Fruit fly (Drosophila melanogaster) whole organism, embryonic: ENCODE results near the gene CG33654.

Source experiments
- ATbp ChIP-seq: fragments of 200-800 bp; sonication (Bioruptor generic); optimal IDR thresholded peaks from 2 replicates; lab custom pipeline; 2017; ENCODE audit warnings: missing biosample characterization, mild to moderate bottlenecking, missing genetic modification characterization, missing genetic modification reagents
- Asciz ChIP-seq: fragments of 200-800 bp; sonication (Bioruptor generic); optimal IDR thresholded peaks from 2 replicates; lab custom pipeline; 2017; ENCODE audit warnings: missing biosample characterization, mild to moderate bottlenecking, missing genetic modification characterization, missing genetic modification reagents
- Atf-2 ChIP-seq: fragments of 200-800 bp; sonication (Bioruptor generic); optimal IDR thresholded peaks from 2 replicates; lab custom pipeline; 2016; ENCODE audit warnings: missing biosample characterization, missing genetic modification characterization
- Blimp-1 ChIP-seq: fragments of 200-800 bp; sonication (Bioruptor generic); optimal IDR thresholded peaks from 3 replicates; lab custom pipeline; 2018; ENCODE audit warnings: missing biosample characterization, missing genetic modification characterization, mild to moderate bottlenecking, moderate library complexity, missing genetic modification reagents
- CG10147 ChIP-seq: fragments of 200-800 bp; sonication (Bioruptor generic); optimal IDR thresholded peaks from 2 replicates; lab custom pipeline; 2019; ENCODE audit warnings: missing biosample characterization, mild to moderate bottlenecking, missing genetic modification characterization, moderate library complexity
- CG12299 ChIP-seq: fragments of 200-800 bp; sonication (Bioruptor generic); optimal IDR thresholded peaks from 2 replicates; lab custom pipeline; 2018; ENCODE audit warnings: missing biosample characterization, mild to moderate bottlenecking, missing genetic modification characterization
- CG12391 ChIP-seq: fragments of 200-800 bp; sonication (Bioruptor generic); optimal IDR thresholded peaks from 3 replicates; lab custom pipeline; 2018; ENCODE audit warnings: missing biosample characterization, mild to moderate bottlenecking, missing genetic modification characterization, moderate library complexity
- CG13624 ChIP-seq: fragments of 200-800 bp; sonication (Bioruptor generic); optimal IDR thresholded peaks from 2 replicates; lab custom pipeline; 2016; ENCODE audit warnings: missing biosample characterization, missing genetic modification characterization
- CG14860 ChIP-seq: fragments of 200-800 bp; sonication (Bioruptor generic); IDR thresholded peaks from 3 replicates; pipeline ENCODE4 v1.3.6; 2022; ENCODE audit warnings: missing biosample characterization, missing genetic modification characterization; ENCODE audit not compliant: partially characterized antibody
- CG15073 ChIP-seq: fragments of 200-800 bp; sonication (Bioruptor generic); optimal IDR thresholded peaks from 2 replicates; lab custom pipeline; 2016; ENCODE audit warnings: missing biosample characterization, missing genetic modification characterization
- CG15269 ChIP-seq: fragments of 200-800 bp; sonication (Bioruptor generic); optimal IDR thresholded peaks from 2 replicates; lab custom pipeline; 2018; ENCODE audit warnings: missing biosample characterization, mild to moderate bottlenecking, missing genetic modification characterization, moderate library complexity
- CG15514 ChIP-seq: fragments of 200-800 bp; sonication (Bioruptor generic); optimal IDR thresholded peaks from 3 replicates; lab custom pipeline; 2017; ENCODE audit warnings: missing biosample characterization, missing genetic modification characterization, mild to moderate bottlenecking, moderate library complexity, missing genetic modification reagents
- CG16779 ChIP-seq: fragments of 200-800 bp; sonication (Bioruptor generic); IDR thresholded peaks from 2 replicates; pipeline ENCODE4 v1.3.6; 2022; ENCODE audit warnings: missing biosample characterization, missing genetic modification characterization
- CG31441 ChIP-seq: fragments of 200-800 bp; sonication (Bioruptor generic); IDR thresholded peaks from 2 replicates; pipeline ENCODE4 v1.3.6; 2022; ENCODE audit warnings: missing biosample characterization, missing genetic modification characterization
- CG33213 ChIP-seq: fragments of 200-800 bp; sonication (Bioruptor generic); optimal IDR thresholded peaks from 3 replicates; lab custom pipeline; 2016; ENCODE audit warnings: missing biosample characterization, missing genetic modification characterization
- CG3407 ChIP-seq: fragments of 200-800 bp; sonication (Bioruptor generic); optimal IDR thresholded peaks from 2 replicates; lab custom pipeline; 2018; ENCODE audit warnings: missing biosample characterization, mild to moderate bottlenecking, missing genetic modification characterization
- CG6813 ChIP-seq: fragments of 200-800 bp; sonication (Bioruptor generic); optimal IDR thresholded peaks from 2 replicates; lab custom pipeline; 2017; ENCODE audit warnings: missing biosample characterization, missing genetic modification characterization, mild to moderate bottlenecking, moderate library complexity, missing genetic modification reagents
- CG7839 ChIP-seq: fragments of 200-800 bp; sonication (Bioruptor generic); optimal IDR thresholded peaks from 3 replicates; lab custom pipeline; 2018; ENCODE audit warnings: missing biosample characterization, mild to moderate bottlenecking, missing genetic modification characterization, moderate library complexity
- CG9797 ChIP-seq: fragments of 200-800 bp; sonication (Bioruptor generic); optimal IDR thresholded peaks from 3 replicates; lab custom pipeline; 2018; ENCODE audit warnings: missing biosample characterization, mild to moderate bottlenecking, missing genetic modification characterization
- CG9817 ChIP-seq: fragments of 200-800 bp; sonication (Bioruptor generic); optimal IDR thresholded peaks from 2 replicates; lab custom pipeline; 2018; ENCODE audit warnings: missing biosample characterization, mild to moderate bottlenecking, missing genetic modification characterization, moderate library complexity
- CoRest ChIP-seq: fragments of 200-800 bp; sonication (Bioruptor generic); optimal IDR thresholded peaks from 3 replicates; lab custom pipeline; 2018; ENCODE audit warnings: missing biosample characterization, mild to moderate bottlenecking, missing genetic modification characterization, moderate library complexity
- Dip3 ChIP-seq: fragments of 200-800 bp; sonication (Bioruptor generic); optimal IDR thresholded peaks from 3 replicates; lab custom pipeline; 2016; ENCODE audit warnings: missing biosample characterization, missing genetic modification characterization
- Eip74EF ChIP-seq, 2 experiments: fragments of 200-800 bp in 1 of 2; fragments of >200 bp in 1 of 2; sonication (Bioruptor generic) in 1 of 2; optimal IDR thresholded peaks; 2 replicates each; lab custom pipeline; 2017 to 2019; ENCODE audit warnings: missing biosample characterization in 2 of 2, missing genetic modification characterization in 2 of 2, mild to moderate bottlenecking in 1 of 2, moderate library complexity in 1 of 2
- Gsc ChIP-seq: fragments of 200-800 bp; sonication (Bioruptor generic); IDR thresholded peaks from 2 replicates; pipeline ENCODE4 v1.3.6; 2022; ENCODE audit warnings: missing biosample characterization, missing genetic modification characterization
- Hmx ChIP-seq: fragments of 200-800 bp; sonication (Bioruptor generic); optimal IDR thresholded peaks from 2 replicates; lab custom pipeline; 2016; ENCODE audit warnings: missing biosample characterization, missing genetic modification characterization
- Med ChIP-seq: fragments of 200-800 bp; sonication (Bioruptor generic); peaks from one replicate; lab custom pipeline; 2016; ENCODE audit warnings: missing biosample characterization, missing genetic modification characterization, mild to moderate bottlenecking, inconsistent platforms, moderate library complexity
- Nf-YB ChIP-seq: fragments of 200-800 bp; sonication (Bioruptor generic); optimal IDR thresholded peaks from 3 replicates; lab custom pipeline; 2019; ENCODE audit warnings: missing biosample characterization, mild to moderate bottlenecking, missing genetic modification characterization, moderate library complexity
- Opbp ChIP-seq: fragments of 200-800 bp; sonication (Bioruptor generic); IDR thresholded peaks from 3 replicates; pipeline ENCODE4 v1.3.6; 2022; ENCODE audit warnings: missing biosample characterization, missing genetic modification characterization; ENCODE audit not compliant: partially characterized antibody
- Optix ChIP-seq: fragments of 200-800 bp; sonication (Bioruptor generic); IDR thresholded peaks from 3 replicates; pipeline ENCODE4 v1.3.6; 2022; ENCODE audit warnings: missing biosample characterization, missing genetic modification characterization
- ara ChIP-seq: fragments of 200-800 bp; sonication (Bioruptor generic); IDR thresholded peaks from 2 replicates; pipeline ENCODE4 v1.3.6; 2022; ENCODE audit warnings: missing biosample characterization, missing genetic modification characterization
- caup ChIP-seq: fragments of 200-800 bp; sonication (Bioruptor generic); optimal IDR thresholded peaks from 3 replicates; lab custom pipeline; 2017; ENCODE audit warnings: missing biosample characterization, mild to moderate bottlenecking, missing genetic modification characterization, moderate library complexity; ENCODE audit not compliant: severe bottlenecking
- ci ChIP-seq: fragments of 200-800 bp; sonication (Bioruptor generic); IDR thresholded peaks from 3 replicates; pipeline ENCODE4 v1.3.6; 2022; ENCODE audit warnings: missing biosample characterization, missing genetic modification characterization
- dimm ChIP-seq: fragments of 200-800 bp; sonication (Bioruptor generic); IDR thresholded peaks from 2 replicates; pipeline ENCODE4 v1.3.6; 2022; ENCODE audit warnings: missing biosample characterization, missing genetic modification characterization
- esg ChIP-seq: fragments of 200-800 bp; sonication (Bioruptor generic); conservative IDR thresholded peaks from 2 replicates; pipeline ENCODE4 v1.3.6; 2022; ENCODE audit warnings: missing biosample characterization, missing genetic modification characterization
- gsb ChIP-seq: fragments of 200-800 bp; sonication (Bioruptor generic); IDR thresholded peaks from 2 replicates; pipeline ENCODE4 v1.3.6; 2022; ENCODE audit warnings: missing biosample characterization, missing genetic modification characterization
- kni ChIP-seq: fragments of 200-800 bp; sonication (Bioruptor generic); optimal IDR thresholded peaks from 3 replicates; lab custom pipeline; 2017; ENCODE audit warnings: mild to moderate bottlenecking, missing biosample characterization, missing genetic modification reagents, missing genetic modification characterization
- luna ChIP-seq: fragments of 200-800 bp; sonication (Bioruptor generic); optimal IDR thresholded peaks from 2 replicates; lab custom pipeline; 2016; ENCODE audit warnings: missing biosample characterization, missing genetic modification characterization
- nerfin-1 ChIP-seq: fragments of 200-800 bp; sonication (Bioruptor generic); optimal IDR thresholded peaks from 3 replicates; lab custom pipeline; 2019; ENCODE audit warnings: missing biosample characterization, mild to moderate bottlenecking, missing genetic modification characterization, moderate library complexity
- odd ChIP-seq: fragments of 200-800 bp; sonication (Bioruptor generic); optimal IDR thresholded peaks from 2 replicates; lab custom pipeline; 2017; ENCODE audit warnings: missing biosample characterization, mild to moderate bottlenecking, missing genetic modification characterization
- onecut ChIP-seq: fragments of 200-800 bp; sonication (Bioruptor generic); IDR thresholded peaks from 2 replicates; pipeline ENCODE4 v1.3.6; 2022; ENCODE audit warnings: missing biosample characterization, missing genetic modification characterization
- peb ChIP-seq: fragments of 200-800 bp; sonication (Bioruptor generic); IDR thresholded peaks from 2 replicates; pipeline ENCODE4 v1.3.6; 2022; ENCODE audit warnings: missing biosample characterization, missing genetic modification characterization
- run ChIP-seq: fragments of 200-800 bp; sonication (Bioruptor generic); optimal IDR thresholded peaks from 3 replicates; lab custom pipeline; 2018; ENCODE audit warnings: missing biosample characterization, mild to moderate bottlenecking, missing genetic modification characterization
- slp2 ChIP-seq: fragments of 200-800 bp; sonication (Bioruptor generic); optimal IDR thresholded peaks from 2 replicates; lab custom pipeline; 2016; ENCODE audit warnings: missing biosample characterization, missing genetic modification characterization
- tll ChIP-seq, 2 experiments: fragments of 200-800 bp in 1 of 2; fragments of >200 bp in 1 of 2; sonication (Bioruptor generic) in 1 of 2; optimal IDR thresholded peaks; 2 replicates each; lab custom pipeline; 2017 to 2019; ENCODE audit warnings: missing biosample characterization in 2 of 2, missing genetic modification characterization in 2 of 2, mild to moderate bottlenecking in 1 of 2, moderate library complexity in 1 of 2
- tna ChIP-seq: fragments of 200-800 bp; sonication (Bioruptor generic); IDR thresholded peaks from 2 replicates; pipeline ENCODE4 v1.3.6; 2022; ENCODE audit warnings: missing biosample characterization, missing genetic modification characterization; ENCODE audit not compliant: partially characterized antibody
- trh ChIP-seq: fragments of 200-800 bp; sonication (Bioruptor generic); optimal IDR thresholded peaks from 2 replicates; lab custom pipeline; 2016; ENCODE audit warnings: missing biosample characterization, missing genetic modification characterization
- vnd ChIP-seq: fragments of 200-800 bp; sonication (Bioruptor generic); IDR thresholded peaks from 3 replicates; pipeline ENCODE4 v1.3.6; 2022; ENCODE audit warnings: missing biosample characterization, missing genetic modification characterization; ENCODE audit not compliant: partially characterized antibody
- zfh2 ChIP-seq: fragments of 200-800 bp; sonication (Bioruptor generic); optimal IDR thresholded peaks from 2 replicates; lab custom pipeline; 2016; ENCODE audit warnings: missing biosample characterization, missing genetic modification characterization

CG33654 gene

dm6 chr3R:9563240-9563992 is 19.6 kb downstream of the CG33654 start, which contains the start of the genes CG9393 and Vps45 (continued):
- peak; percentile 95 for TF ChIP-seq vnd (GFP tag; lab: Robert Waterston, UW)
- no peak for TF ChIP-seq CG12299 (tag; lab: Kevin White, UChicago)
- TF ChIP-seq CG13624 (GFP tag; lab: Kevin White, UChicago) = peak; percentile 62
- peak; percentile 11 for TF ChIP-seq Atf-2 (GFP tag; lab: Kevin White, UChicago)
- no peak for TF ChIP-seq CG31441 (GFP tag; lab: Robert Waterston, UW)
- TF ChIP-seq CG3407 (GFP tag; lab: Kevin White, UChicago) = no peak
- TF ChIP-seq CG12391 (tag; lab: Kevin White, UChicago) = peak; percentile 80
- TF ChIP-seq Asciz (GFP tag; lab: Kevin White, UChicago) = no peak
- peak; percentile 17 for TF ChIP-seq Nf-YB (GFP tag; lab: Kevin White, UChicago)
- TF ChIP-seq ci (GFP tag; lab: Robert Waterston, UW) = no peak
- no peak for TF ChIP-seq slp2 (GFP tag; lab: Kevin White, UChicago)
- TF ChIP-seq Gsc = no peak
- peak; percentile 53 for TF ChIP-seq CG9797
- TF ChIP-seq caup (GFP tag; lab: Kevin White, UChicago) = peak; percentile 43
- TF ChIP-seq tna (GFP tag; lab: Robert Waterston, UW) = peak; percentile 87
- peak; percentile 91 for TF ChIP-seq CG14860 (GFP tag; lab: Robert Waterston, UW)
- TF ChIP-seq nerfin-1 (tag; lab: Kevin White, UChicago) = peak; percentile 49
- peak; percentile 76 for TF ChIP-seq CoRest (tag; lab: Kevin White, UChicago)
- TF ChIP-seq CG15514 (GFP tag; lab: Kevin White, UChicago) = peak; percentile 67
- no peak for TF ChIP-seq Hmx
- no peak for TF ChIP-seq Blimp-1
- TF ChIP-seq Optix (GFP tag; lab: Robert Waterston, UW) = 0 out of 3 replicates have a peak, but pooled peaks have one; percentile 7
- TF ChIP-seq CG7839 (tag; lab: Kevin White, UChicago) = no peak
- TF ChIP-seq dimm = no peak
- TF ChIP-seq ATbp (GFP tag; lab: Kevin White, UChicago) = no peak
- peak; percentile 17 for TF ChIP-seq luna
- peak in 1 of 2 experiments; percentile 78 for TF ChIP-seq tll (GFP tag; optimal IDR thresholded peaks at IDR 0.05; lab: Kevin White, UChicago)
- TF ChIP-seq esg = peak; percentile 50; the same call in 1 of the 2 replicates
- TF ChIP-seq CG6813 = no peak
- TF ChIP-seq CG33213 (GFP tag; lab: Kevin White, UChicago) = peak; percentile 12
- TF ChIP-seq ara (GFP tag; lab: Robert Waterston, UW) = peak; percentile 37
- no peak for TF ChIP-seq peb (GFP tag; lab: Robert Waterston, UW)
- TF ChIP-seq trh = peak; percentile 16
- TF ChIP-seq Med (GFP tag; lab: Kevin White, UChicago) = peak; percentile 90
- TF ChIP-seq Opbp (GFP tag; lab: Robert Waterston, UW) = peak; percentile 90
- peak; percentile 59 for TF ChIP-seq kni
- TF ChIP-seq CG9817 = peak; percentile 71
- TF ChIP-seq gsb = no peak
- no peak for TF ChIP-seq run (tag; lab: Kevin White, UChicago)
- no peak for TF ChIP-seq CG15073 (GFP tag; lab: Kevin White, UChicago)
- 0 out of 2 replicates have a peak, but pooled peaks have one; percentile 18 for TF ChIP-seq onecut (GFP tag; lab: Robert Waterston, UW)
- TF ChIP-seq zfh2 (GFP tag; lab: Kevin White, UChicago) = peak; percentile 79
- TF ChIP-seq CG10147 = no peak
- no peak for TF ChIP-seq odd (GFP tag; lab: Kevin White, UChicago)
- TF ChIP-seq Eip74EF (GFP tag; optimal IDR thresholded peaks at IDR 0.05; lab: Kevin White, UChicago) = no peak
- no peak for TF ChIP-seq CG15269 (tag; lab: Kevin White, UChicago)
- TF ChIP-seq Dip3 (GFP tag; lab: Kevin White, UChicago) = peak; percentile 71
- no peak for TF ChIP-seq CG16779 (GFP tag; lab: Robert Waterston, UW)
